Worm (Caenorhabditis elegans): ENCODE measurements around the gene C14A6.7.

- TF ChIP-seq hnd-1 (tag; optimal IDR thresholded peaks at IDR 0.05) (no peak), flt-1 (GFP tag; IDR thresholded peaks at IDR 0.05) (no peak)
Measured at ce11 chrV:18133177-18133576, 35.0 kb downstream of the C14A6.7 start, which contains the start of gene Y37H2A.18.

Measured in whole organism, early embryonic.